Worm (Caenorhabditis elegans): ENCODE measurements around the gene yif-1.
A peak's percentile ranks its signal among the peaks of the same experiment; 100 is the strongest.

ce11 chrV:10031384-10032171 is 23.1 kb downstream of the yif-1 start:
- TF ChIP-seq aha-1 (tag; optimal IDR thresholded peaks at IDR 0.05) (no peak), hlh-4 (tag; optimal IDR thresholded peaks at IDR 0.05) (no peak), unc-62 (GFP tag; optimal IDR thresholded peaks at IDR 0.05) (no peak), ceh-82 (tag; optimal IDR thresholded peaks at IDR 0.05) (peak in 2 of 3 experiments; percentile 18 to 21), irx-1 (tag; optimal IDR thresholded peaks at IDR 0.05) (no peak), ztf-4 (tag; optimal IDR thresholded peaks at IDR 0.05) (no peak), nhr-19 (GFP tag; conservative IDR thresholded peaks at IDR 0.05) (peak; percentile 54), ama-1 (optimal IDR thresholded peaks at IDR 0.05) (no peak)

Data from whole organism, L1 larva.